Fruit fly (Drosophila melanogaster) whole organism, embryonic: Measurements from ENCODE around the gene CG6231.

ENCODE experiments used
- Asciz ChIP-seq: fragments of 200-800 bp; sonication (Bioruptor generic); optimal IDR thresholded peaks from 2 replicates; lab custom pipeline; 2017; ENCODE audit warnings: missing biosample characterization, mild to moderate bottlenecking, missing genetic modification characterization, missing genetic modification reagents
- Atf-2 ChIP-seq: fragments of 200-800 bp; sonication (Bioruptor generic); optimal IDR thresholded peaks from 2 replicates; lab custom pipeline; 2016; ENCODE audit warnings: missing biosample characterization, missing genetic modification characterization
- B-H1 ChIP-seq: fragments of 200-800 bp; sonication (Bioruptor generic); IDR thresholded peaks from 3 replicates; pipeline ENCODE4 v1.3.6; 2022; ENCODE audit warnings: missing biosample characterization, missing genetic modification characterization
- CG11398 ChIP-seq: fragments of 200-800 bp; sonication (Bioruptor generic); optimal IDR thresholded peaks from 2 replicates; lab custom pipeline; 2016; ENCODE audit warnings: missing biosample characterization, missing genetic modification characterization
- CG11456 ChIP-seq: fragments of 200-800 bp; sonication (Bioruptor generic); IDR thresholded peaks from 3 replicates; pipeline ENCODE4 v1.3.6; 2022; ENCODE audit warnings: missing biosample characterization, missing genetic modification characterization
- CG12155 ChIP-seq: fragments of 200-800 bp; sonication (Bioruptor generic); optimal IDR thresholded peaks from 3 replicates; lab custom pipeline; 2016; ENCODE audit warnings: missing biosample characterization, missing genetic modification characterization
- CG1603 ChIP-seq: fragments of 200-800 bp; sonication (Bioruptor generic); optimal IDR thresholded peaks from 2 replicates; lab custom pipeline; 2019; ENCODE audit warnings: missing biosample characterization, mild to moderate bottlenecking, missing genetic modification characterization, moderate library complexity
- CG17612 ChIP-seq: fragments of 200-800 bp; sonication (Bioruptor generic); IDR thresholded peaks from 2 replicates; pipeline ENCODE4 v1.3.6; 2022; ENCODE audit warnings: missing biosample characterization, missing genetic modification characterization
- CG1792 ChIP-seq: fragments of 200-800 bp; sonication (Bioruptor generic); optimal IDR thresholded peaks from 2 replicates; lab custom pipeline; 2016; ENCODE audit warnings: missing biosample characterization, missing genetic modification characterization
- CG18619 ChIP-seq: fragments of 200-800 bp; sonication (Bioruptor generic); optimal IDR thresholded peaks from 3 replicates; lab custom pipeline; 2017; ENCODE audit warnings: missing biosample characterization, mild to moderate bottlenecking, missing genetic modification characterization
- CG2116 ChIP-seq: fragments of 200-800 bp; sonication (Bioruptor generic); optimal IDR thresholded peaks from 3 replicates; lab custom pipeline; 2018; ENCODE audit warnings: missing biosample characterization, mild to moderate bottlenecking, missing genetic modification characterization
- CG32532 ChIP-seq: fragments of 200-800 bp; sonication (Bioruptor generic); IDR thresholded peaks from 2 replicates; pipeline ENCODE4 v1.3.6; 2022; ENCODE audit warnings: missing biosample characterization, missing genetic modification characterization
- CG3995 ChIP-seq: fragments of 200-800 bp; sonication (Bioruptor generic); optimal IDR thresholded peaks from 3 replicates; lab custom pipeline; 2016; ENCODE audit warnings: missing biosample characterization, missing genetic modification characterization
- CG4424 ChIP-seq: fragments of 200-800 bp; sonication (Bioruptor generic); optimal IDR thresholded peaks from 3 replicates; lab custom pipeline; 2016; ENCODE audit warnings: missing biosample characterization, missing genetic modification characterization
- CG5953 ChIP-seq: fragments of 200-800 bp; sonication (Bioruptor generic); IDR thresholded peaks from 2 replicates; pipeline ENCODE4 v1.3.6; 2022; ENCODE audit warnings: missing biosample characterization, missing genetic modification characterization
- CG6689 ChIP-seq: fragments of 200-800 bp; sonication (Bioruptor generic); IDR thresholded peaks from 2 replicates; pipeline ENCODE4 v1.3.6; 2022; ENCODE audit warnings: missing biosample characterization, missing genetic modification characterization
- CG6791 ChIP-seq: fragments of 200-800 bp; sonication (Bioruptor generic); IDR thresholded peaks from 3 replicates; pipeline ENCODE4 v1.3.6; 2022; ENCODE audit warnings: missing biosample characterization, missing genetic modification characterization; ENCODE audit not compliant: partially characterized antibody
- CG6813 ChIP-seq: fragments of 200-800 bp; sonication (Bioruptor generic); optimal IDR thresholded peaks from 2 replicates; lab custom pipeline; 2017; ENCODE audit warnings: missing biosample characterization, missing genetic modification characterization, mild to moderate bottlenecking, moderate library complexity, missing genetic modification reagents
- CHES-1-like ChIP-seq: fragments of 200-800 bp; sonication (Bioruptor generic); optimal IDR thresholded peaks from 2 replicates; lab custom pipeline; 2016; ENCODE audit warnings: missing biosample characterization, missing genetic modification characterization
- Camta ChIP-seq: fragments of 200-800 bp; sonication (Bioruptor generic); optimal IDR thresholded peaks from 2 replicates; lab custom pipeline; 2016; ENCODE audit warnings: missing biosample characterization, missing genetic modification characterization
- Dip3 ChIP-seq: fragments of 200-800 bp; sonication (Bioruptor generic); optimal IDR thresholded peaks from 3 replicates; lab custom pipeline; 2016; ENCODE audit warnings: missing biosample characterization, missing genetic modification characterization
- HLH4C ChIP-seq: fragments of 200-800 bp; sonication (Bioruptor generic); IDR thresholded peaks from 3 replicates; pipeline ENCODE4 v1.3.6; 2022; ENCODE audit warnings: missing biosample characterization, missing genetic modification characterization; ENCODE audit not compliant: partially characterized antibody
- Hey ChIP-seq: fragments of 200-800 bp; sonication (Bioruptor generic); optimal IDR thresholded peaks from 3 replicates; lab custom pipeline; 2018; ENCODE audit warnings: missing biosample characterization, mild to moderate bottlenecking, missing genetic modification characterization
- MBD-R2 ChIP-seq: fragments of 200-800 bp; sonication (Bioruptor generic); IDR thresholded peaks from 2 replicates; pipeline ENCODE4 v1.3.6; 2022; ENCODE audit warnings: missing biosample characterization, missing genetic modification characterization
- MESR4 ChIP-seq: fragments of 200-800 bp; sonication (Bioruptor generic); optimal IDR thresholded peaks from 2 replicates; lab custom pipeline; 2018; ENCODE audit warnings: missing biosample characterization, mild to moderate bottlenecking, missing genetic modification characterization, moderate library complexity
- Poxn ChIP-seq: fragments of 200-800 bp; sonication (Bioruptor generic); IDR thresholded peaks from 2 replicates; pipeline ENCODE4 v1.3.6; 2022; ENCODE audit warnings: missing biosample characterization, missing genetic modification characterization
- cato ChIP-seq: fragments of 200-800 bp; sonication (Bioruptor generic); optimal IDR thresholded peaks from 2 replicates; lab custom pipeline; 2016; ENCODE audit warnings: missing biosample characterization, missing genetic modification characterization, borderline replicate concordance
- ci ChIP-seq: fragments of 200-800 bp; sonication (Bioruptor generic); IDR thresholded peaks from 3 replicates; pipeline ENCODE4 v1.3.6; 2022; ENCODE audit warnings: missing biosample characterization, missing genetic modification characterization
- danr ChIP-seq: fragments of 200-800 bp; sonication (Bioruptor generic); IDR thresholded peaks from 2 replicates; pipeline ENCODE4 v1.3.6; 2022; ENCODE audit warnings: missing biosample characterization, missing genetic modification characterization
- dysf ChIP-seq: fragments of 200-800 bp; sonication (Bioruptor generic); IDR thresholded peaks from 3 replicates; pipeline ENCODE4 v1.3.6; 2022; ENCODE audit warnings: missing biosample characterization, missing genetic modification characterization
- esg ChIP-seq: fragments of 200-800 bp; sonication (Bioruptor generic); conservative IDR thresholded peaks from 2 replicates; pipeline ENCODE4 v1.3.6; 2022; ENCODE audit warnings: missing biosample characterization, missing genetic modification characterization
- eyg ChIP-seq: fragments of 200-800 bp; sonication (Bioruptor generic); optimal IDR thresholded peaks from 3 replicates; lab custom pipeline; 2016; ENCODE audit warnings: missing biosample characterization, missing genetic modification characterization
- fd96Cb ChIP-seq: fragments of 200-800 bp; sonication (Bioruptor generic); optimal IDR thresholded peaks from 2 replicates; lab custom pipeline; 2018; ENCODE audit warnings: missing biosample characterization, mild to moderate bottlenecking, missing genetic modification characterization, moderate library complexity
- fru ChIP-seq: fragments of >200 bp; optimal IDR thresholded peaks from 2 replicates; lab custom pipeline; 2017
- grn ChIP-seq: fragments of 200-800 bp; sonication (Bioruptor generic); optimal IDR thresholded peaks from 3 replicates; lab custom pipeline; 2017; ENCODE audit warnings: missing biosample characterization, missing genetic modification characterization
- gsb ChIP-seq: fragments of 200-800 bp; sonication (Bioruptor generic); IDR thresholded peaks from 2 replicates; pipeline ENCODE4 v1.3.6; 2022; ENCODE audit warnings: missing biosample characterization, missing genetic modification characterization
- h ChIP-seq: fragments of >200 bp; optimal IDR thresholded peaks from 2 replicates; lab custom pipeline; 2017
- hb ChIP-seq: fragments of 200-800 bp; sonication (Bioruptor generic); IDR thresholded peaks from 3 replicates; pipeline ENCODE4 v1.3.6; 2022; ENCODE audit warnings: missing biosample characterization, missing genetic modification characterization; ENCODE audit not compliant: partially characterized antibody
- insv ChIP-seq, 2 experiments: fragments of 200-800 bp; sonication (Bioruptor generic); optimal IDR thresholded peaks; 3 replicates each; lab custom pipeline; 2016 to 2018; ENCODE audit warnings: missing biosample characterization in 2 of 2, missing genetic modification characterization in 2 of 2
- mld ChIP-seq: fragments of 200-800 bp; sonication (Bioruptor generic); IDR thresholded peaks from 3 replicates; pipeline ENCODE4 v1.3.6; 2022; ENCODE audit warnings: missing biosample characterization, missing genetic modification characterization; ENCODE audit not compliant: partially characterized antibody
- nerfin-1 ChIP-seq: fragments of 200-800 bp; sonication (Bioruptor generic); optimal IDR thresholded peaks from 3 replicates; lab custom pipeline; 2019; ENCODE audit warnings: missing biosample characterization, mild to moderate bottlenecking, missing genetic modification characterization, moderate library complexity
- onecut ChIP-seq: fragments of 200-800 bp; sonication (Bioruptor generic); IDR thresholded peaks from 2 replicates; pipeline ENCODE4 v1.3.6; 2022; ENCODE audit warnings: missing biosample characterization, missing genetic modification characterization
- pan ChIP-seq, 4 experiments: fragments of >200 bp in 3 of 4; fragments of 200-800 bp in 1 of 4; sonication (Bioruptor generic) in 1 of 4; optimal IDR thresholded peaks in 3 of 4; IDR thresholded peaks in 1 of 4; 2 replicates each; pipeline versions ENCODE4 v1.3.6 to Lab custom; 2017 to 2022; ENCODE audit warnings: missing biosample characterization in 2 of 4, missing genetic modification characterization in 2 of 4, mixed read lengths in 1 of 4
- pnt ChIP-seq: fragments of 200-800 bp; sonication (Bioruptor generic); optimal IDR thresholded peaks from 3 replicates; lab custom pipeline; 2016; ENCODE audit warnings: missing biosample characterization, missing genetic modification characterization
- salm ChIP-seq: fragments of 200-800 bp; sonication (Bioruptor generic); optimal IDR thresholded peaks from 2 replicates; lab custom pipeline; 2018; ENCODE audit warnings: missing biosample characterization, mild to moderate bottlenecking, missing genetic modification characterization
- shn ChIP-seq: fragments of 200-800 bp; sonication (Bioruptor generic); optimal IDR thresholded peaks from 3 replicates; lab custom pipeline; 2016; ENCODE audit warnings: missing biosample characterization, missing genetic modification characterization
- so ChIP-seq: fragments of 200-800 bp; sonication (Bioruptor generic); IDR thresholded peaks from 3 replicates; pipeline ENCODE4 v1.3.6; 2022; ENCODE audit warnings: missing biosample characterization, missing genetic modification characterization
- sr ChIP-seq: fragments of 200-800 bp; sonication (Bioruptor generic); IDR thresholded peaks from 3 replicates; pipeline ENCODE4 v1.3.6; 2022; ENCODE audit warnings: missing biosample characterization, missing genetic modification characterization
- tio ChIP-seq: fragments of 200-800 bp; sonication (Bioruptor generic); optimal IDR thresholded peaks from 2 replicates; lab custom pipeline; 2017; ENCODE audit warnings: missing biosample characterization, missing genetic modification characterization, inconsistent platforms
- z ChIP-seq: fragments of 200-800 bp; sonication (Bioruptor generic); IDR thresholded peaks from 3 replicates; pipeline ENCODE4 v1.3.6; 2022; ENCODE audit warnings: missing biosample characterization, missing genetic modification characterization

CG6231 gene

dm6 chr3R:19627792-19628522, 4.6 kb downstream of the CG6231 start:
- no peak; the same call in 1 of the 2 replicates for TF ChIP-seq MBD-R2
- TF ChIP-seq esg (GFP tag; lab: Robert Waterston, UW), result 0 out of 2 replicates have a peak, but pooled peaks have one; percentile 14
- TF ChIP-seq Dip3 (GFP tag; lab: Kevin White, UChicago), result no peak
- no peak for TF ChIP-seq CG6791 (GFP tag; lab: Robert Waterston, UW)
- no peak for TF ChIP-seq CG3995 (GFP tag; lab: Kevin White, UChicago)
- TF ChIP-seq CHES-1-like (GFP tag; lab: Kevin White, UChicago), result no peak
- TF ChIP-seq CG4424 (GFP tag; lab: Kevin White, UChicago), result peak; percentile 36
- no peak for TF ChIP-seq CG2116 (GFP tag; lab: Kevin White, UChicago)
- no peak for TF ChIP-seq grn (GFP tag; lab: Kevin White, UChicago)
- peak; percentile 67 for TF ChIP-seq fd96Cb (tag; lab: Kevin White, UChicago)
- no peak for TF ChIP-seq CG18619
- TF ChIP-seq CG6813 (GFP tag; lab: Kevin White, UChicago), result no peak
- peak; percentile 54; the same call in 1 of the 2 replicates for TF ChIP-seq CG32532
- 0 out of 2 replicates have a peak, but pooled peaks have one; percentile 8 for TF ChIP-seq gsb (GFP tag; lab: Robert Waterston, UW)
- no peak for TF ChIP-seq insv (GFP tag; optimal IDR thresholded peaks at IDR 0.05; lab: Kevin White, UChicago)
- peak; percentile 24 for TF ChIP-seq tio (GFP tag; lab: Kevin White, UChicago)
- no peak for TF ChIP-seq hb (GFP tag; lab: Robert Waterston, UW)
- no peak for TF ChIP-seq onecut (GFP tag; lab: Robert Waterston, UW)
- no peak for TF ChIP-seq cato
- peak; percentile 60; the same call in 1 of the 3 replicates for TF ChIP-seq dysf
- no peak for TF ChIP-seq Atf-2 (GFP tag; lab: Kevin White, UChicago)
- TF ChIP-seq eyg (GFP tag; lab: Kevin White, UChicago), result no peak
- TF ChIP-seq ci (GFP tag; lab: Robert Waterston, UW), result no peak
- no peak for TF ChIP-seq CG12155
- no peak for TF ChIP-seq pnt
- peak in 1 of 2 experiments; percentile 60 for TF ChIP-seq pan (optimal IDR thresholded peaks at IDR 0.05; lab: Kevin White, UChicago)
- TF ChIP-seq pan (GFP tag; optimal IDR thresholded peaks at IDR 0.05 in 1 of 2, IDR thresholded peaks at IDR 0.05 in 1 of 2), result peak in 1 of 2 experiments; percentile 29
- TF ChIP-seq CG6689 (GFP tag; lab: Robert Waterston, UW), result peak; percentile 58
- TF ChIP-seq CG17612, result no peak
- no peak for TF ChIP-seq CG1603 (tag; lab: Kevin White, UChicago)
- TF ChIP-seq MESR4 (GFP tag; lab: Kevin White, UChicago), result no peak
- no peak for TF ChIP-seq Camta (GFP tag; lab: Kevin White, UChicago)
- TF ChIP-seq Hey, result no peak
- TF ChIP-seq CG11456 (GFP tag; lab: Robert Waterston, UW), result 0 out of 3 replicates have a peak, but pooled peaks have one; percentile 39
- no peak for TF ChIP-seq CG5953 (GFP tag; lab: Robert Waterston, UW)
- TF ChIP-seq HLH4C (GFP tag; lab: Robert Waterston, UW), result no peak
- TF ChIP-seq sr (GFP tag; lab: Robert Waterston, UW), result no peak
- no peak for TF ChIP-seq shn (GFP tag; lab: Kevin White, UChicago)
- no peak for TF ChIP-seq Poxn (GFP tag; lab: Robert Waterston, UW)
- peak; percentile 52 for TF ChIP-seq Asciz (GFP tag; lab: Kevin White, UChicago)
- no peak for TF ChIP-seq B-H1 (GFP tag; lab: Robert Waterston, UW)
- TF ChIP-seq fru (lab: Kevin White, UChicago), result no peak
- no peak for TF ChIP-seq h (lab: Kevin White, UChicago)
- no peak for TF ChIP-seq z
- no peak for TF ChIP-seq danr (GFP tag; lab: Robert Waterston, UW)
- no peak for TF ChIP-seq CG11398 (GFP tag; lab: Kevin White, UChicago)
- no peak for TF ChIP-seq so (GFP tag; lab: Robert Waterston, UW)
- peak; percentile 44 for TF ChIP-seq nerfin-1
- TF ChIP-seq mld, result no peak
- TF ChIP-seq salm (tag; lab: Kevin White, UChicago), result no peak
- no peak for TF ChIP-seq CG1792 (GFP tag; lab: Kevin White, UChicago)
